Fruit fly (Drosophila melanogaster) whole organism, embryonic: Measurements from ENCODE around the gene CG46523.

Source experiments
- BEAF-32 ChIP-seq: fragments of 200-800 bp; sonication (Bioruptor generic); optimal IDR thresholded peaks from 3 replicates; lab custom pipeline; 2017; ENCODE audit warnings: missing biosample characterization, missing genetic modification characterization, mild to moderate bottlenecking, moderate library complexity, missing genetic modification reagents
- CG10147 ChIP-seq: fragments of 200-800 bp; sonication (Bioruptor generic); optimal IDR thresholded peaks from 2 replicates; lab custom pipeline; 2019; ENCODE audit warnings: missing biosample characterization, mild to moderate bottlenecking, missing genetic modification characterization, moderate library complexity
- CG10654 ChIP-seq: fragments of 200-800 bp; sonication (Bioruptor generic); optimal IDR thresholded peaks from 2 replicates; lab custom pipeline; 2016; ENCODE audit warnings: missing biosample characterization, missing genetic modification characterization
- CG12299 ChIP-seq: fragments of 200-800 bp; sonication (Bioruptor generic); optimal IDR thresholded peaks from 2 replicates; lab custom pipeline; 2018; ENCODE audit warnings: missing biosample characterization, mild to moderate bottlenecking, missing genetic modification characterization
- CG12744 ChIP-seq: fragments of 200-800 bp; sonication (Bioruptor generic); optimal IDR thresholded peaks from 2 replicates; lab custom pipeline; 2016; ENCODE audit warnings: missing biosample characterization, missing genetic modification characterization
- CG13296 ChIP-seq: fragments of 200-800 bp; sonication (Bioruptor generic); optimal IDR thresholded peaks from 3 replicates; lab custom pipeline; 2018; ENCODE audit warnings: missing biosample characterization, mild to moderate bottlenecking, missing genetic modification characterization
- CG13894 ChIP-seq: fragments of 200-800 bp; sonication (Bioruptor generic); optimal IDR thresholded peaks from 3 replicates; lab custom pipeline; 2018; ENCODE audit warnings: missing biosample characterization, mild to moderate bottlenecking, missing genetic modification characterization, moderate library complexity
- CG15011 ChIP-seq: fragments of 200-800 bp; sonication (Bioruptor generic); optimal IDR thresholded peaks from 3 replicates; lab custom pipeline; 2018; ENCODE audit warnings: missing biosample characterization, mild to moderate bottlenecking, missing genetic modification characterization
- CG17802 ChIP-seq: fragments of 200-800 bp; sonication (Bioruptor generic); optimal IDR thresholded peaks from 2 replicates; lab custom pipeline; 2018; ENCODE audit warnings: missing biosample characterization, mild to moderate bottlenecking, missing genetic modification characterization, moderate library complexity
- CG1832 ChIP-seq: fragments of 200-800 bp; sonication (Bioruptor generic); optimal IDR thresholded peaks from 2 replicates; lab custom pipeline; 2017; ENCODE audit warnings: missing biosample characterization, mild to moderate bottlenecking, missing genetic modification characterization, inconsistent platforms
- CG2202 ChIP-seq: fragments of 200-800 bp; sonication (Bioruptor generic); optimal IDR thresholded peaks from 2 replicates; lab custom pipeline; 2018; ENCODE audit warnings: missing biosample characterization, mild to moderate bottlenecking, missing genetic modification characterization
- CG2678 ChIP-seq: fragments of 200-800 bp; sonication (Bioruptor generic); optimal IDR thresholded peaks from 3 replicates; lab custom pipeline; 2019; ENCODE audit warnings: missing biosample characterization, mild to moderate bottlenecking, missing genetic modification characterization, moderate library complexity
- CG30403 ChIP-seq: fragments of 200-800 bp; sonication (Bioruptor generic); optimal IDR thresholded peaks from 3 replicates; lab custom pipeline; 2016; ENCODE audit warnings: missing biosample characterization, missing genetic modification characterization
- CG3838 ChIP-seq: fragments of 200-800 bp; sonication (Bioruptor generic); optimal IDR thresholded peaks from 3 replicates; lab custom pipeline; 2016; ENCODE audit warnings: missing biosample characterization, missing genetic modification characterization
- CG3995 ChIP-seq: fragments of 200-800 bp; sonication (Bioruptor generic); optimal IDR thresholded peaks from 3 replicates; lab custom pipeline; 2016; ENCODE audit warnings: missing biosample characterization, missing genetic modification characterization
- CG4404 ChIP-seq: fragments of 200-800 bp; sonication (Bioruptor generic); IDR thresholded peaks from 2 replicates; pipeline ENCODE4 v1.3.6; 2022; ENCODE audit warnings: missing biosample characterization, missing genetic modification characterization
- CG4424 ChIP-seq: fragments of 200-800 bp; sonication (Bioruptor generic); optimal IDR thresholded peaks from 3 replicates; lab custom pipeline; 2016; ENCODE audit warnings: missing biosample characterization, missing genetic modification characterization
- CG6813 ChIP-seq: fragments of 200-800 bp; sonication (Bioruptor generic); optimal IDR thresholded peaks from 2 replicates; lab custom pipeline; 2017; ENCODE audit warnings: missing biosample characterization, missing genetic modification characterization, mild to moderate bottlenecking, moderate library complexity, missing genetic modification reagents
- CG8290 ChIP-seq, 3 experiments: fragments of 200-800 bp; sonication (Bioruptor generic); optimal IDR thresholded peaks; 2 replicates each; lab custom pipeline; 2016 to 2019; ENCODE audit warnings: missing biosample characterization in 3 of 3, missing genetic modification characterization in 3 of 3, mild to moderate bottlenecking in 2 of 3, moderate library complexity in 1 of 3
- CG9797 ChIP-seq: fragments of 200-800 bp; sonication (Bioruptor generic); optimal IDR thresholded peaks from 3 replicates; lab custom pipeline; 2018; ENCODE audit warnings: missing biosample characterization, mild to moderate bottlenecking, missing genetic modification characterization
- Dad ChIP-seq: fragments of 200-800 bp; sonication (Bioruptor generic); optimal IDR thresholded peaks from 3 replicates; lab custom pipeline; 2016; ENCODE audit warnings: missing biosample characterization, missing genetic modification characterization
- Dek ChIP-seq: fragments of 200-800 bp; sonication (Bioruptor generic); optimal IDR thresholded peaks from 3 replicates; lab custom pipeline; 2019; ENCODE audit warnings: missing biosample characterization, mild to moderate bottlenecking, missing genetic modification characterization, moderate library complexity
- Dip3 ChIP-seq: fragments of 200-800 bp; sonication (Bioruptor generic); optimal IDR thresholded peaks from 3 replicates; lab custom pipeline; 2016; ENCODE audit warnings: missing biosample characterization, missing genetic modification characterization
- E2f2 ChIP-seq: fragments of 200-800 bp; sonication (Bioruptor generic); IDR thresholded peaks from 2 replicates; pipeline ENCODE4 v1.3.6; 2022; ENCODE audit warnings: missing biosample characterization, missing genetic modification characterization
- Fer2 ChIP-seq: fragments of 200-800 bp; sonication (Bioruptor generic); optimal IDR thresholded peaks from 2 replicates; lab custom pipeline; 2018; ENCODE audit warnings: missing biosample characterization, mild to moderate bottlenecking, missing genetic modification characterization, moderate library complexity
- Hmx ChIP-seq: fragments of 200-800 bp; sonication (Bioruptor generic); optimal IDR thresholded peaks from 2 replicates; lab custom pipeline; 2016; ENCODE audit warnings: missing biosample characterization, missing genetic modification characterization
- Hr78 ChIP-seq, 2 experiments: fragments of 200-800 bp in 1 of 2; fragments of >200 bp in 1 of 2; sonication (Bioruptor generic) in 1 of 2; optimal IDR thresholded peaks; 2 replicates each; lab custom pipeline; 2017 to 2019; ENCODE audit warnings: missing biosample characterization in 2 of 2, missing genetic modification characterization in 2 of 2, mild to moderate bottlenecking in 1 of 2, moderate library complexity in 1 of 2
- Lim3 ChIP-seq: fragments of 200-800 bp; sonication (Bioruptor generic); IDR thresholded peaks from 2 replicates; pipeline ENCODE4 v1.3.6; 2022; ENCODE audit warnings: missing biosample characterization, missing genetic modification characterization
- Med ChIP-seq: fragments of 200-800 bp; sonication (Bioruptor generic); peaks from one replicate; lab custom pipeline; 2016; ENCODE audit warnings: missing biosample characterization, missing genetic modification characterization, mild to moderate bottlenecking, inconsistent platforms, moderate library complexity
- Myb ChIP-seq: fragments of 200-800 bp; sonication (Bioruptor generic); optimal IDR thresholded peaks from 2 replicates; lab custom pipeline; 2016; ENCODE audit warnings: missing biosample characterization, missing genetic modification characterization
- Opbp ChIP-seq: fragments of 200-800 bp; sonication (Bioruptor generic); IDR thresholded peaks from 3 replicates; pipeline ENCODE4 v1.3.6; 2022; ENCODE audit warnings: missing biosample characterization, missing genetic modification characterization; ENCODE audit not compliant: partially characterized antibody
- bcd ChIP-seq: fragments of 200-800 bp; sonication (Bioruptor generic); optimal IDR thresholded peaks from 2 replicates; lab custom pipeline; 2017; ENCODE audit warnings: missing biosample characterization, mild to moderate bottlenecking, missing genetic modification characterization
- caup ChIP-seq: fragments of 200-800 bp; sonication (Bioruptor generic); optimal IDR thresholded peaks from 3 replicates; lab custom pipeline; 2017; ENCODE audit warnings: missing biosample characterization, mild to moderate bottlenecking, missing genetic modification characterization, moderate library complexity; ENCODE audit not compliant: severe bottlenecking
- chif ChIP-seq, 2 experiments: fragments of 200-800 bp; sonication (Bioruptor generic); optimal IDR thresholded peaks; 3 replicates each; lab custom pipeline; 2016; ENCODE audit warnings: missing biosample characterization in 2 of 2, missing genetic modification characterization in 2 of 2
- dysf ChIP-seq: fragments of 200-800 bp; sonication (Bioruptor generic); IDR thresholded peaks from 3 replicates; pipeline ENCODE4 v1.3.6; 2022; ENCODE audit warnings: missing biosample characterization, missing genetic modification characterization
- ems ChIP-seq: fragments of 200-800 bp; sonication (Bioruptor generic); optimal IDR thresholded peaks from 3 replicates; lab custom pipeline; 2016; ENCODE audit warnings: missing biosample characterization, missing genetic modification characterization
- fu2 ChIP-seq: fragments of 200-800 bp; sonication (Bioruptor generic); optimal IDR thresholded peaks from 2 replicates; lab custom pipeline; 2016; ENCODE audit warnings: missing biosample characterization, missing genetic modification characterization
- grau ChIP-seq: fragments of 200-800 bp; optimal IDR thresholded peaks from 3 replicates; lab custom pipeline; 2019; ENCODE audit warnings: missing biosample characterization, mild to moderate bottlenecking, missing genetic modification characterization, moderate library complexity
- ham ChIP-seq: fragments of 200-800 bp; sonication (Bioruptor generic); IDR thresholded peaks from 2 replicates; pipeline ENCODE4 v1.3.6; 2022; ENCODE audit warnings: missing biosample characterization, missing genetic modification characterization
- kay ChIP-seq: fragments of 200-800 bp; sonication (Bioruptor generic); optimal IDR thresholded peaks from 2 replicates; lab custom pipeline; 2016; ENCODE audit warnings: missing biosample characterization, missing genetic modification characterization
- lab ChIP-seq: fragments of 200-800 bp; sonication (Bioruptor generic); optimal IDR thresholded peaks from 3 replicates; lab custom pipeline; 2017; ENCODE audit warnings: missing biosample characterization, missing genetic modification characterization, mild to moderate bottlenecking, moderate library complexity, missing genetic modification reagents
- lilli ChIP-seq: fragments of 200-800 bp; sonication (Bioruptor generic); optimal IDR thresholded peaks from 3 replicates; lab custom pipeline; 2016; ENCODE audit warnings: missing biosample characterization, missing genetic modification characterization
- maf-S ChIP-seq: fragments of 200-800 bp; sonication (Bioruptor generic); optimal IDR thresholded peaks from 2 replicates; lab custom pipeline; 2016; ENCODE audit warnings: missing biosample characterization, missing genetic modification characterization
- mam ChIP-seq: fragments of 200-800 bp; sonication (Bioruptor generic); optimal IDR thresholded peaks from 3 replicates; lab custom pipeline; 2016; ENCODE audit warnings: missing biosample characterization, missing genetic modification characterization
- row ChIP-seq: fragments of 200-800 bp; sonication (Bioruptor generic); IDR thresholded peaks from 3 replicates; pipeline ENCODE4 v1.3.6; 2022; ENCODE audit warnings: missing biosample characterization, missing genetic modification characterization
- sob ChIP-seq: fragments of 200-800 bp; sonication (Bioruptor generic); IDR thresholded peaks from 2 replicates; pipeline ENCODE4 v1.3.6; 2022; ENCODE audit warnings: missing biosample characterization, missing genetic modification characterization
- tna ChIP-seq: fragments of 200-800 bp; sonication (Bioruptor generic); IDR thresholded peaks from 2 replicates; pipeline ENCODE4 v1.3.6; 2022; ENCODE audit warnings: missing biosample characterization, missing genetic modification characterization; ENCODE audit not compliant: partially characterized antibody
- trh ChIP-seq: fragments of 200-800 bp; sonication (Bioruptor generic); optimal IDR thresholded peaks from 2 replicates; lab custom pipeline; 2016; ENCODE audit warnings: missing biosample characterization, missing genetic modification characterization
- vvl ChIP-seq: fragments of 200-800 bp; sonication (Bioruptor generic); IDR thresholded peaks from 2 replicates; pipeline ENCODE4 v1.3.6; 2022; ENCODE audit warnings: missing biosample characterization, missing genetic modification characterization
- zen ChIP-seq: fragments of 200-800 bp; sonication (Bioruptor generic); optimal IDR thresholded peaks from 3 replicates; lab custom pipeline; 2018; ENCODE audit warnings: missing biosample characterization, mild to moderate bottlenecking, missing genetic modification characterization, moderate library complexity

CG46523 gene

dm6 chr3L:1976760-1977159 lies 37.9 kb upstream of the CG46523 start (continued):
- no peak for TF ChIP-seq tna (GFP tag; lab: Robert Waterston, UW)
- TF ChIP-seq zen (tag; lab: Kevin White, UChicago), result no peak
- no peak for TF ChIP-seq CG9797 (GFP tag; lab: Kevin White, UChicago)
- TF ChIP-seq Lim3 (GFP tag; lab: Robert Waterston, UW), result no peak
- TF ChIP-seq bcd, result peak; percentile 8
- TF ChIP-seq CG15011 (GFP tag; lab: Kevin White, UChicago), result no peak
- TF ChIP-seq kay, result no peak
- no peak for TF ChIP-seq CG17802 (tag; lab: Kevin White, UChicago)
- TF ChIP-seq mam, result no peak
- TF ChIP-seq sob (GFP tag; lab: Robert Waterston, UW), result peak; percentile 47; the same call in 1 of the 2 replicates
- no peak for TF ChIP-seq E2f2 (GFP tag; lab: Robert Waterston, UW)
- no peak for TF ChIP-seq fu2
- peak; percentile 12 for TF ChIP-seq grau
- no peak for TF ChIP-seq CG10654 (GFP tag; lab: Kevin White, UChicago)
- TF ChIP-seq lilli (GFP tag; lab: Kevin White, UChicago), result peak; percentile 4
- TF ChIP-seq Dip3, result no peak
- TF ChIP-seq CG10147 (GFP tag; lab: Kevin White, UChicago), result no peak
- no peak for TF ChIP-seq CG3995 (GFP tag; lab: Kevin White, UChicago)
- no peak for TF ChIP-seq CG3838 (GFP tag; lab: Kevin White, UChicago)
- peak; percentile 40; the same call in 1 of the 3 replicates for TF ChIP-seq dysf (GFP tag; lab: Robert Waterston, UW)
- TF ChIP-seq lab, result peak; percentile 36
- no peak for TF ChIP-seq CG1832 (GFP tag; lab: Kevin White, UChicago)
- TF ChIP-seq CG2202, result no peak
- no peak for TF ChIP-seq Hmx (GFP tag; lab: Kevin White, UChicago)
- no peak for TF ChIP-seq CG4424
- TF ChIP-seq CG12299 (tag; lab: Kevin White, UChicago), result no peak
- no peak for TF ChIP-seq Opbp
- peak; percentile 43; the same call in 1 of the 2 replicates for TF ChIP-seq vvl
- TF ChIP-seq CG13894 (tag; lab: Kevin White, UChicago), result no peak
- TF ChIP-seq CG12744 (GFP tag; lab: Kevin White, UChicago), result no peak
- TF ChIP-seq CG2678 (tag; lab: Kevin White, UChicago), result peak; percentile 58
- TF ChIP-seq Dek, result no peak
- peak; percentile 50; the same call in 2 of the 3 replicates for TF ChIP-seq row (GFP tag; lab: Robert Waterston, UW)
- no peak for TF ChIP-seq Myb
- no peak for TF ChIP-seq Hr78 (GFP tag; optimal IDR thresholded peaks at IDR 0.05; lab: Kevin White, UChicago)
- TF ChIP-seq trh (GFP tag; lab: Kevin White, UChicago), result no peak
- no peak for TF ChIP-seq Fer2 (tag; lab: Kevin White, UChicago)
- TF ChIP-seq BEAF-32 (GFP tag; lab: Kevin White, UChicago), result no peak
- no peak for TF ChIP-seq Dad (GFP tag; lab: Kevin White, UChicago)
- peak; percentile 15 for TF ChIP-seq CG30403
- TF ChIP-seq CG4404, result no peak
- TF ChIP-seq CG13296 (GFP tag; lab: Kevin White, UChicago), result peak; percentile 6
- TF ChIP-seq Med, result peak; percentile 89
- TF ChIP-seq maf-S (GFP tag; lab: Kevin White, UChicago), result no peak
- peak in 1 of 2 experiments; percentile 5 for TF ChIP-seq chif (GFP tag; optimal IDR thresholded peaks at IDR 0.05; lab: Kevin White, UChicago)
- TF ChIP-seq ems (GFP tag; lab: Kevin White, UChicago), result no peak
- no peak for TF ChIP-seq CG6813 (GFP tag; lab: Kevin White, UChicago)
- TF ChIP-seq CG8290 (GFP tag; optimal IDR thresholded peaks at IDR 0.05; lab: Kevin White, UChicago), result no peak
- TF ChIP-seq CG8290 (tag; optimal IDR thresholded peaks at IDR 0.05; lab: Kevin White, UChicago), result peak in 1 of 2 experiments; percentile 26
- no peak for TF ChIP-seq ham
- TF ChIP-seq caup (GFP tag; lab: Kevin White, UChicago), result no peak
